Fruit fly (Drosophila melanogaster) whole organism, adult: ENCODE measurements around the gene Fitm.

Experiments
- CG11617 ChIP-seq: fragments of 200-800 bp; sonication (Bioruptor generic); optimal IDR thresholded peaks from 2 replicates; lab custom pipeline; 2017; ENCODE audit warnings: mild to moderate bottlenecking, missing biosample characterization, missing genetic modification reagents, missing genetic modification characterization
- CG12768 ChIP-seq: fragments of 200-800 bp; sonication (Bioruptor generic); optimal IDR thresholded peaks from 2 replicates; lab custom pipeline; 2017; ENCODE audit warnings: missing biosample characterization, missing genetic modification characterization, mild to moderate bottlenecking, moderate library complexity, missing genetic modification reagents
- CG14711 ChIP-seq: fragments of 200-800 bp; sonication (Bioruptor generic); optimal IDR thresholded peaks from 2 replicates; lab custom pipeline; 2018; ENCODE audit warnings: missing biosample characterization, mild to moderate bottlenecking, missing genetic modification characterization, moderate library complexity
- CG1620 ChIP-seq: fragments of 200-800 bp; sonication (Bioruptor generic); optimal IDR thresholded peaks from 2 replicates; lab custom pipeline; 2016; ENCODE audit warnings: missing biosample characterization, missing genetic modification characterization
- CG33017 ChIP-seq: fragments of 200-800 bp; sonication (Bioruptor generic); optimal IDR thresholded peaks from 2 replicates; lab custom pipeline; 2018; ENCODE audit warnings: missing biosample characterization, mild to moderate bottlenecking, missing genetic modification characterization, moderate library complexity
- CG5204 ChIP-seq: fragments of 200-800 bp; sonication (Bioruptor generic); optimal IDR thresholded peaks from 2 replicates; lab custom pipeline; 2016; ENCODE audit warnings: missing biosample characterization, missing genetic modification characterization
- CG7045 ChIP-seq: fragments of 200-800 bp; sonication (Bioruptor generic); optimal IDR thresholded peaks from 2 replicates; lab custom pipeline; 2017; ENCODE audit warnings: missing biosample characterization, mild to moderate bottlenecking, missing genetic modification characterization
- CG7101 ChIP-seq: fragments of 200-800 bp; sonication (Bioruptor generic); optimal IDR thresholded peaks from 2 replicates; lab custom pipeline; 2018; ENCODE audit warnings: missing biosample characterization, mild to moderate bottlenecking, missing genetic modification characterization, moderate library complexity
- Clk ChIP-seq: fragments of 200-800 bp; sonication (Bioruptor generic); optimal IDR thresholded peaks from 2 replicates; lab custom pipeline; 2017; ENCODE audit warnings: missing biosample characterization, missing genetic modification characterization
- Crg-1 ChIP-seq: fragments of 200-800 bp; sonication (Bioruptor generic); optimal IDR thresholded peaks from 2 replicates; lab custom pipeline; 2016; ENCODE audit warnings: missing biosample characterization, missing genetic modification characterization
- Hr96 ChIP-seq: fragments of 200-800 bp; sonication (Bioruptor generic); optimal IDR thresholded peaks from 2 replicates; lab custom pipeline; 2016; ENCODE audit warnings: missing biosample characterization, missing genetic modification characterization
- Mnt ChIP-seq: fragments of 200-800 bp; sonication (Bioruptor generic); optimal IDR thresholded peaks from 2 replicates; lab custom pipeline; 2016; ENCODE audit warnings: missing biosample characterization, mild to moderate bottlenecking, missing genetic modification characterization
- bab1 ChIP-seq: fragments of 200-800 bp; sonication (Bioruptor generic); optimal IDR thresholded peaks from 3 replicates; lab custom pipeline; 2019; ENCODE audit warnings: missing biosample characterization, mild to moderate bottlenecking, missing genetic modification characterization, moderate library complexity
- cic ChIP-seq: fragments of 200-800 bp; sonication (Bioruptor generic); optimal IDR thresholded peaks from 2 replicates; lab custom pipeline; 2017; ENCODE audit warnings: missing biosample characterization, mild to moderate bottlenecking, missing genetic modification characterization, moderate library complexity
- cnc ChIP-seq, 2 experiments: fragments of >200 bp; optimal IDR thresholded peaks; 2 replicates each; lab custom pipeline; 2017
- kay ChIP-seq: fragments of 200-800 bp; sonication (Bioruptor generic); peaks from one replicate; lab custom pipeline; 2016; ENCODE audit warnings: missing biosample characterization, missing genetic modification characterization, borderline replicate concordance
- ovo ChIP-seq: fragments of 200-800 bp; sonication (Bioruptor generic); optimal IDR thresholded peaks from 2 replicates; lab custom pipeline; 2016; ENCODE audit warnings: missing biosample characterization, missing genetic modification characterization
- pad ChIP-seq: fragments of 200-800 bp; sonication (Bioruptor generic); optimal IDR thresholded peaks from 3 replicates; lab custom pipeline; 2017; ENCODE audit warnings: missing biosample characterization, missing genetic modification characterization, mild to moderate bottlenecking, moderate library complexity, missing genetic modification reagents
- tj ChIP-seq: fragments of 200-800 bp; sonication (Bioruptor generic); optimal IDR thresholded peaks from 3 replicates; lab custom pipeline; 2017; ENCODE audit warnings: missing biosample characterization, mild to moderate bottlenecking, missing genetic modification characterization, moderate library complexity
- toe ChIP-seq: fragments of 200-800 bp; sonication (Bioruptor generic); optimal IDR thresholded peaks from 2 replicates; lab custom pipeline; 2016; ENCODE audit warnings: missing biosample characterization, missing genetic modification characterization

Gene Fitm

dm6 chr3L:5176789-5177188, 30.9 kb upstream of the Fitm start:
- TF ChIP-seq CG7101 (tag; lab: Kevin White, UChicago), result no peak
- TF ChIP-seq Clk (GFP tag; lab: Kevin White, UChicago), result no peak
- peak; percentile 25 for TF ChIP-seq cic (GFP tag; lab: Kevin White, UChicago)
- no peak for TF ChIP-seq Hr96

- TF ChIP-seq CG14711 (no peak), CG7045 (GFP tag; lab: Kevin White, UChicago) (no peak), CG11617 (GFP tag; lab: Kevin White, UChicago) (no peak), kay (GFP tag; lab: Kevin White, UChicago) (peak; percentile 3), CG12768 (GFP tag; lab: Kevin White, UChicago) (no peak)
Measured at dm6 chr3L:5176071-5176470, 30.2 kb upstream of the Fitm start.

dm6 chr3L:5172470-5172869, 26.6 kb upstream of the Fitm start:
- TF ChIP-seq tj (GFP tag; lab: Kevin White, UChicago) (peak; percentile 63), Mnt (GFP tag; lab: Kevin White, UChicago) (no peak)

dm6 chr3L:5154917-5155613, 9.2 kb upstream of the Fitm start:
- TF ChIP-seq CG14711, result no peak
- TF ChIP-seq kay (GFP tag; lab: Kevin White, UChicago), result no peak
- no peak for TF ChIP-seq pad
- no peak for TF ChIP-seq CG12768 (GFP tag; lab: Kevin White, UChicago)
- no peak for TF ChIP-seq CG7045 (GFP tag; lab: Kevin White, UChicago)
- no peak for TF ChIP-seq CG33017 (tag; lab: Kevin White, UChicago)
- TF ChIP-seq CG7101 (tag; lab: Kevin White, UChicago), result no peak
- no peak for TF ChIP-seq Mnt (GFP tag; lab: Kevin White, UChicago)
- no peak for TF ChIP-seq Clk (GFP tag; lab: Kevin White, UChicago)
- no peak for TF ChIP-seq cic (GFP tag; lab: Kevin White, UChicago)
- no peak for TF ChIP-seq CG1620 (GFP tag; lab: Kevin White, UChicago)
- no peak for TF ChIP-seq bab1 (GFP tag; lab: Kevin White, UChicago)
- TF ChIP-seq CG11617 (GFP tag; lab: Kevin White, UChicago), result no peak
- no peak for TF ChIP-seq Hr96
- TF ChIP-seq CG5204 (GFP tag; lab: Kevin White, UChicago), result no peak

dm6 chr3L:5152354-5152806, 6.5 kb upstream of the Fitm start, which contains the start of the genes Gen and Srp54k:
Gen (minus strand) TSS chr3L:5152376.
Srp54k (plus strand) TSS chr3L:5152678.
- TF ChIP-seq CG7101 (tag; lab: Kevin White, UChicago) (peak; percentile 39), tj (GFP tag; lab: Kevin White, UChicago) (peak; percentile 81), CG33017 (tag; lab: Kevin White, UChicago) (peak; percentile 16), Clk (GFP tag; lab: Kevin White, UChicago) (no peak), CG7045 (GFP tag; lab: Kevin White, UChicago) (no peak), cnc (optimal IDR thresholded peaks at IDR 0.05; lab: Kevin White, UChicago) (no peak), Mnt (GFP tag; lab: Kevin White, UChicago) (peak; percentile 28), kay (GFP tag; lab: Kevin White, UChicago) (no peak), pad (peak; percentile 6), CG5204 (GFP tag; lab: Kevin White, UChicago) (no peak), toe (GFP tag; lab: Kevin White, UChicago) (no peak), Hr96 (no peak), bab1 (GFP tag; lab: Kevin White, UChicago) (peak; percentile 46), CG11617 (GFP tag; lab: Kevin White, UChicago) (peak; percentile 38), CG12768 (GFP tag; lab: Kevin White, UChicago) (no peak), ovo (no peak), CG1620 (GFP tag; lab: Kevin White, UChicago) (peak; percentile 19), CG14711 (peak; percentile 11), cic (GFP tag; lab: Kevin White, UChicago) (peak; percentile 44), Crg-1 (GFP tag; lab: Kevin White, UChicago) (peak; percentile 48)

- peak; percentile 39 for TF ChIP-seq CG12768 (GFP tag; lab: Kevin White, UChicago)
- TF ChIP-seq Crg-1 (GFP tag; lab: Kevin White, UChicago), result no peak
- peak; percentile 10 for TF ChIP-seq tj (GFP tag; lab: Kevin White, UChicago)
Measured at dm6 chr3L:5141380-5142101, 4.3 kb downstream of the Fitm start, which contains the start of the genes Dhrs4 and Gdap1. Dhrs4 (minus strand) TSS chr3L:5141646. Gdap1 (plus strand) TSS chr3L:5141953.
